Fruit fly (Drosophila melanogaster) whole organism, embryonic: Measurements from ENCODE around the gene CG42554.

ENCODE experiments used
- ATbp ChIP-seq: fragments of 200-800 bp; sonication (Bioruptor generic); optimal IDR thresholded peaks from 2 replicates; lab custom pipeline; 2017; ENCODE audit warnings: missing biosample characterization, mild to moderate bottlenecking, missing genetic modification characterization, missing genetic modification reagents
- Ada2b ChIP-seq: fragments of 200-800 bp; sonication (Bioruptor generic); IDR thresholded peaks from 2 replicates; pipeline ENCODE4 v1.3.6; 2022; ENCODE audit warnings: missing biosample characterization, missing genetic modification characterization
- Atf6 ChIP-seq: fragments of 200-800 bp; sonication (Bioruptor generic); IDR thresholded peaks from 2 replicates; pipeline ENCODE4 v1.3.6; 2022; ENCODE audit warnings: missing biosample characterization, missing genetic modification characterization
- CG10209 ChIP-seq: fragments of 200-800 bp; sonication (Bioruptor generic); optimal IDR thresholded peaks from 3 replicates; lab custom pipeline; 2017; ENCODE audit warnings: missing biosample characterization, mild to moderate bottlenecking, missing genetic modification characterization, missing genetic modification reagents
- CG10431 ChIP-seq: fragments of 200-800 bp; sonication (Bioruptor generic); optimal IDR thresholded peaks from 3 replicates; lab custom pipeline; 2018; ENCODE audit warnings: missing biosample characterization, mild to moderate bottlenecking, missing genetic modification characterization
- CG10979 ChIP-seq: fragments of 200-800 bp; sonication (Bioruptor generic); optimal IDR thresholded peaks from 2 replicates; lab custom pipeline; 2018; ENCODE audit warnings: missing biosample characterization, mild to moderate bottlenecking, missing genetic modification characterization, moderate library complexity
- CG11504 ChIP-seq: fragments of 200-800 bp; sonication (Bioruptor generic); optimal IDR thresholded peaks from 3 replicates; lab custom pipeline; 2019; ENCODE audit warnings: missing biosample characterization, mild to moderate bottlenecking, missing genetic modification characterization, moderate library complexity
- CG12744 ChIP-seq: fragments of 200-800 bp; sonication (Bioruptor generic); optimal IDR thresholded peaks from 2 replicates; lab custom pipeline; 2016; ENCODE audit warnings: missing biosample characterization, missing genetic modification characterization
- CG14965 ChIP-seq: fragments of 200-800 bp; sonication (Bioruptor generic); optimal IDR thresholded peaks from 2 replicates; lab custom pipeline; 2016; ENCODE audit warnings: missing biosample characterization, missing genetic modification characterization, borderline replicate concordance
- CG1603 ChIP-seq: fragments of 200-800 bp; sonication (Bioruptor generic); optimal IDR thresholded peaks from 2 replicates; lab custom pipeline; 2019; ENCODE audit warnings: missing biosample characterization, mild to moderate bottlenecking, missing genetic modification characterization, moderate library complexity
- CG17359 ChIP-seq: fragments of 200-800 bp; sonication (Bioruptor generic); optimal IDR thresholded peaks from 3 replicates; lab custom pipeline; 2018; ENCODE audit warnings: missing biosample characterization, mild to moderate bottlenecking, missing genetic modification characterization, moderate library complexity
- CG18262 ChIP-seq: fragments of 200-800 bp; optimal IDR thresholded peaks from 3 replicates; lab custom pipeline; 2019; ENCODE audit warnings: missing biosample characterization, mild to moderate bottlenecking, missing genetic modification characterization, moderate library complexity
- CG18619 ChIP-seq: fragments of 200-800 bp; sonication (Bioruptor generic); optimal IDR thresholded peaks from 3 replicates; lab custom pipeline; 2017; ENCODE audit warnings: missing biosample characterization, mild to moderate bottlenecking, missing genetic modification characterization
- CG2129 ChIP-seq: fragments of 200-800 bp; sonication (Bioruptor generic); IDR thresholded peaks from 2 replicates; pipeline ENCODE4 v1.3.6; 2022; ENCODE audit warnings: missing biosample characterization, missing genetic modification characterization; ENCODE audit not compliant: partially characterized antibody
- CG34422 ChIP-seq: fragments of 200-800 bp; sonication (Bioruptor generic); IDR thresholded peaks from 3 replicates; pipeline ENCODE4 v1.3.6; 2022; ENCODE audit warnings: missing biosample characterization, missing genetic modification characterization
- CG3726 ChIP-seq: fragments of 200-800 bp; sonication (Bioruptor generic); IDR thresholded peaks from 3 replicates; pipeline ENCODE4, ENCODE4 v1.3.6; 2022; ENCODE audit warnings: missing biosample characterization, missing genetic modification characterization
- CG3995 ChIP-seq: fragments of 200-800 bp; sonication (Bioruptor generic); optimal IDR thresholded peaks from 3 replicates; lab custom pipeline; 2016; ENCODE audit warnings: missing biosample characterization, missing genetic modification characterization
- CG6272 ChIP-seq: fragments of 200-800 bp; sonication (Bioruptor generic); IDR thresholded peaks from 2 replicates; pipeline ENCODE4 v1.3.6; 2022; ENCODE audit warnings: missing biosample characterization, missing genetic modification characterization
- CG6791 ChIP-seq: fragments of 200-800 bp; sonication (Bioruptor generic); IDR thresholded peaks from 3 replicates; pipeline ENCODE4 v1.3.6; 2022; ENCODE audit warnings: missing biosample characterization, missing genetic modification characterization; ENCODE audit not compliant: partially characterized antibody
- CG7839 ChIP-seq: fragments of 200-800 bp; sonication (Bioruptor generic); optimal IDR thresholded peaks from 3 replicates; lab custom pipeline; 2018; ENCODE audit warnings: missing biosample characterization, mild to moderate bottlenecking, missing genetic modification characterization, moderate library complexity
- CG9215 ChIP-seq: fragments of 200-800 bp; sonication (Bioruptor generic); IDR thresholded peaks from 2 replicates; pipeline ENCODE4 v1.3.6; 2022; ENCODE audit warnings: missing biosample characterization, missing genetic modification characterization
- CG9437 ChIP-seq: fragments of 200-800 bp; sonication (Bioruptor generic); optimal IDR thresholded peaks from 2 replicates; lab custom pipeline; 2018; ENCODE audit warnings: missing biosample characterization, mild to moderate bottlenecking, missing genetic modification characterization
- Dp ChIP-seq: fragments of 200-800 bp; sonication (Bioruptor generic); optimal IDR thresholded peaks from 2 replicates; lab custom pipeline; 2018; ENCODE audit warnings: missing biosample characterization, mild to moderate bottlenecking, missing genetic modification characterization, moderate library complexity
- Drgx ChIP-seq: fragments of 200-800 bp; sonication (Bioruptor generic); IDR thresholded peaks from 2 replicates; pipeline ENCODE4 v1.3.6; 2022; ENCODE audit warnings: missing biosample characterization, missing genetic modification characterization
- E2f2 ChIP-seq: fragments of 200-800 bp; sonication (Bioruptor generic); IDR thresholded peaks from 2 replicates; pipeline ENCODE4 v1.3.6; 2022; ENCODE audit warnings: missing biosample characterization, missing genetic modification characterization
- Elba2 ChIP-seq: fragments of 200-800 bp; sonication (Bioruptor generic); optimal IDR thresholded peaks from 3 replicates; lab custom pipeline; 2016; ENCODE audit warnings: missing biosample characterization, missing genetic modification characterization
- Fer3 ChIP-seq: fragments of 200-800 bp; sonication (Bioruptor generic); optimal IDR thresholded peaks from 2 replicates; lab custom pipeline; 2018; ENCODE audit warnings: missing biosample characterization, mild to moderate bottlenecking, missing genetic modification characterization, moderate library complexity
- Hr3 ChIP-seq: fragments of 200-800 bp; sonication (Bioruptor generic); optimal IDR thresholded peaks from 3 replicates; lab custom pipeline; 2016; ENCODE audit warnings: missing biosample characterization, missing genetic modification characterization
- Optix ChIP-seq: fragments of 200-800 bp; sonication (Bioruptor generic); IDR thresholded peaks from 3 replicates; pipeline ENCODE4 v1.3.6; 2022; ENCODE audit warnings: missing biosample characterization, missing genetic modification characterization
- bcd ChIP-seq: fragments of 200-800 bp; sonication (Bioruptor generic); optimal IDR thresholded peaks from 2 replicates; lab custom pipeline; 2017; ENCODE audit warnings: missing biosample characterization, mild to moderate bottlenecking, missing genetic modification characterization
- bsh ChIP-seq, 2 experiments: fragments of 200-800 bp; sonication (Bioruptor generic); optimal IDR thresholded peaks; 2 replicates each; lab custom pipeline; 2017 to 2018; ENCODE audit warnings: mild to moderate bottlenecking in 2 of 2, missing biosample characterization in 2 of 2, missing genetic modification characterization in 2 of 2, moderate library complexity in 1 of 2
- cg ChIP-seq: fragments of 200-800 bp; sonication (Bioruptor generic); optimal IDR thresholded peaks from 3 replicates; lab custom pipeline; 2019; ENCODE audit warnings: missing biosample characterization, mild to moderate bottlenecking, missing genetic modification characterization, moderate library complexity
- chinmo ChIP-seq: fragments of 200-800 bp; sonication (Bioruptor generic); IDR thresholded peaks from 4 replicates; pipeline ENCODE4 v1.3.6; 2022; ENCODE audit warnings: missing biosample characterization, missing genetic modification characterization; ENCODE audit not compliant: partially characterized antibody
- ci ChIP-seq: fragments of 200-800 bp; sonication (Bioruptor generic); IDR thresholded peaks from 3 replicates; pipeline ENCODE4 v1.3.6; 2022; ENCODE audit warnings: missing biosample characterization, missing genetic modification characterization
- crol ChIP-seq: fragments of 200-800 bp; sonication (Bioruptor generic); IDR thresholded peaks from 2 replicates; pipeline ENCODE4 v1.3.6; 2022; ENCODE audit warnings: missing biosample characterization, missing genetic modification characterization
- emc ChIP-seq: fragments of 200-800 bp; sonication (Bioruptor generic); optimal IDR thresholded peaks from 2 replicates; lab custom pipeline; 2016; ENCODE audit warnings: missing biosample characterization, missing genetic modification characterization
- exex ChIP-seq: fragments of 200-800 bp; sonication (Bioruptor generic); optimal IDR thresholded peaks from 4 replicates; lab custom pipeline; 2018; ENCODE audit warnings: missing biosample characterization, mild to moderate bottlenecking, missing genetic modification characterization, moderate library complexity
- fd64A ChIP-seq: fragments of 200-800 bp; sonication (Bioruptor generic); optimal IDR thresholded peaks from 3 replicates; lab custom pipeline; 2018; ENCODE audit warnings: missing biosample characterization, mild to moderate bottlenecking, missing genetic modification characterization
- gem ChIP-seq: fragments of 200-800 bp; sonication (Bioruptor generic); optimal IDR thresholded peaks from 2 replicates; lab custom pipeline; 2019; ENCODE audit warnings: missing biosample characterization, mild to moderate bottlenecking, missing genetic modification characterization, moderate library complexity
- kay ChIP-seq: fragments of 200-800 bp; sonication (Bioruptor generic); optimal IDR thresholded peaks from 2 replicates; lab custom pipeline; 2016; ENCODE audit warnings: missing biosample characterization, missing genetic modification characterization
- lmd ChIP-seq: fragments of 200-800 bp; sonication (Bioruptor generic); IDR thresholded peaks from 2 replicates; pipeline ENCODE4 v1.3.6; 2022; ENCODE audit warnings: missing biosample characterization, missing genetic modification characterization
- lov ChIP-seq, 2 experiments: fragments of 200-800 bp in 1 of 2; fragments of >200 bp in 1 of 2; sonication (Bioruptor generic) in 1 of 2; IDR thresholded peaks in 1 of 2; optimal IDR thresholded peaks in 1 of 2; 2 replicates in 1 of 2; 3 replicates in 1 of 2; pipeline versions ENCODE4 v1.3.6 to Lab custom; 2017 to 2022; ENCODE audit warnings: missing biosample characterization in 1 of 2, missing genetic modification characterization in 1 of 2
- ro ChIP-seq: fragments of 200-800 bp; sonication (Bioruptor generic); IDR thresholded peaks from 2 replicates; pipeline ENCODE4 v1.3.6; 2022; ENCODE audit warnings: missing biosample characterization, missing genetic modification characterization
- sc ChIP-seq, 3 experiments: fragments of >200 bp in 2 of 3; fragments of 200-800 bp in 1 of 3; sonication (Bioruptor generic) in 1 of 3; optimal IDR thresholded peaks; 2 replicates in 2 of 3; 3 replicates in 1 of 3; lab custom pipeline; 2017; ENCODE audit warnings: mild to moderate bottlenecking in 1 of 3, missing biosample characterization in 1 of 3, missing genetic modification characterization in 1 of 3, missing genetic modification reagents in 1 of 3
- sug ChIP-seq: fragments of 200-800 bp; optimal IDR thresholded peaks from 2 replicates; lab custom pipeline; 2019; ENCODE audit warnings: missing biosample characterization, mild to moderate bottlenecking, missing genetic modification characterization, moderate library complexity
- tgo ChIP-seq: fragments of 200-800 bp; sonication (Bioruptor generic); IDR thresholded peaks from 3 replicates; pipeline ENCODE4 v1.3.6; 2022; ENCODE audit warnings: missing biosample characterization, missing genetic modification characterization
- z ChIP-seq: fragments of 200-800 bp; sonication (Bioruptor generic); IDR thresholded peaks from 3 replicates; pipeline ENCODE4 v1.3.6; 2022; ENCODE audit warnings: missing biosample characterization, missing genetic modification characterization
- zf30C ChIP-seq: fragments of 200-800 bp; sonication (Bioruptor generic); optimal IDR thresholded peaks from 3 replicates; lab custom pipeline; 2018; ENCODE audit warnings: missing biosample characterization, mild to moderate bottlenecking, missing genetic modification characterization
- zfh1 ChIP-seq: fragments of 200-800 bp; sonication (Bioruptor generic); IDR thresholded peaks from 3 replicates; pipeline ENCODE4 v1.3.6; 2022; ENCODE audit warnings: missing biosample characterization, missing genetic modification characterization

Gene CG42554

dm6 chr3L:785726-786351 is 49.6 kb upstream of the CG42554 start (continued):
- TF ChIP-seq CG18619 (GFP tag; lab: Kevin White, UChicago) (no peak), ro (GFP tag; lab: Robert Waterston, UW) (no peak), CG11504 (tag; lab: Kevin White, UChicago) (peak; percentile 29), crol (GFP tag; lab: Robert Waterston, UW) (no peak), sc (optimal IDR thresholded peaks at IDR 0.05; lab: Kevin White, UChicago) (no peak), sc (GFP tag; optimal IDR thresholded peaks at IDR 0.05; lab: Kevin White, UChicago) (no peak), CG3726 (GFP tag; lab: Robert Waterston, UW) (0 out of 3 replicates have a peak, but pooled peaks have one; percentile 21), CG9437 (GFP tag; lab: Kevin White, UChicago) (no peak), lmd (GFP tag; lab: Robert Waterston, UW) (no peak), lov (optimal IDR thresholded peaks at IDR 0.05; lab: Kevin White, UChicago) (no peak), lov (GFP tag; IDR thresholded peaks at IDR 0.05; lab: Robert Waterston, UW) (0 out of 3 replicates have a peak, but pooled peaks have one; percentile 50), zfh1 (GFP tag; lab: Robert Waterston, UW) (no peak), ATbp (GFP tag; lab: Kevin White, UChicago) (peak; percentile 2), Ada2b (GFP tag; lab: Robert Waterston, UW) (no peak), exex (tag; lab: Kevin White, UChicago) (no peak), CG14965 (GFP tag; lab: Kevin White, UChicago) (no peak), chinmo (GFP tag; lab: Robert Waterston, UW) (no peak), zf30C (GFP tag; lab: Kevin White, UChicago) (no peak), cg (GFP tag; lab: Kevin White, UChicago) (no peak), CG1603 (tag; lab: Kevin White, UChicago) (peak; percentile 56), CG10979 (peak; percentile 41), Hr3 (GFP tag; lab: Kevin White, UChicago) (no peak), bsh (GFP tag; optimal IDR thresholded peaks at IDR 0.05; lab: Kevin White, UChicago) (peak in 1 of 2 experiments; percentile 37), ci (peak; percentile 28; the same call in 1 of the 3 replicates), sug (no peak), E2f2 (no peak), Atf6 (GFP tag; lab: Robert Waterston, UW) (no peak), Optix (no peak), CG7839 (tag; lab: Kevin White, UChicago) (peak; percentile 41), CG6272 (no peak), CG18262 (tag; lab: Kevin White, UChicago) (peak; percentile 17), tgo (GFP tag; lab: Robert Waterston, UW) (0 out of 3 replicates have a peak, but pooled peaks have one; percentile 16), Dp (no peak), fd64A (GFP tag; lab: Kevin White, UChicago) (no peak), CG9215 (GFP tag; lab: Robert Waterston, UW) (no peak), bcd (GFP tag; lab: Kevin White, UChicago) (no peak), CG6791 (GFP tag; lab: Robert Waterston, UW) (no peak), emc (no peak), z (GFP tag; lab: Robert Waterston, UW) (no peak), Drgx (GFP tag; lab: Robert Waterston, UW) (peak; percentile 31; the same call in 1 of the 2 replicates), CG12744 (GFP tag; lab: Kevin White, UChicago) (no peak), Fer3 (no peak), gem (tag; lab: Kevin White, UChicago) (peak; percentile 54), CG3995 (GFP tag; lab: Kevin White, UChicago) (no peak), kay (GFP tag; lab: Kevin White, UChicago) (no peak), CG17359 (tag; lab: Kevin White, UChicago) (peak; percentile 16), CG34422 (GFP tag; lab: Robert Waterston, UW) (no peak), CG10431 (no peak), CG10209 (GFP tag; lab: Kevin White, UChicago) (no peak), Elba2 (GFP tag; lab: Kevin White, UChicago) (no peak), CG2129 (no peak)
